Worm (Caenorhabditis elegans) whole organism, midembryonic: ENCODE measurements around the gene Y45F10B.3.

ENCODE experiments used
- T22C8.4 ChIP-seq: fragments of 200-800 bp; sonication (Bioruptor generic); IDR thresholded peaks from 2 replicates; pipeline ENCODE4 v1.3.6; 2022; ENCODE audit warnings: missing genetic modification characterization, missing compliant biosample characterization
- flt-1 ChIP-seq: fragments of 200-800 bp; sonication (Bioruptor generic); IDR thresholded peaks from 2 replicates; pipeline ENCODE4 v1.3.6; 2022; ENCODE audit warnings: missing genetic modification characterization, missing compliant biosample characterization
- klf-2 ChIP-seq: fragments of 200-800 bp; sonication (Bioruptor generic); conservative IDR thresholded peaks from 2 replicates; pipeline ENCODE4 v1.3.6; 2022; ENCODE audit warnings: missing genetic modification reagents, missing genetic modification characterization, missing compliant biosample characterization
- ref-1 ChIP-seq: fragments of 200-800 bp; sonication (Bioruptor generic); conservative IDR thresholded peaks from 2 replicates; pipeline ENCODE4 v1.3.6; 2022; ENCODE audit warnings: missing genetic modification reagents, missing genetic modification characterization, missing compliant biosample characterization
- ztf-23 ChIP-seq: fragments of 200-800 bp; sonication (Bioruptor generic); IDR thresholded peaks from 2 replicates; pipeline ENCODE4 v1.3.6; 2022; ENCODE audit warnings: missing genetic modification reagents, missing genetic modification characterization, missing compliant biosample characterization
- ztf-29 ChIP-seq: fragments of 200-800 bp; sonication (Bioruptor generic); IDR thresholded peaks from 2 replicates; pipeline ENCODE4 v1.3.6; 2022; ENCODE audit warnings: missing genetic modification reagents, missing genetic modification characterization, missing compliant biosample characterization

DNA sequence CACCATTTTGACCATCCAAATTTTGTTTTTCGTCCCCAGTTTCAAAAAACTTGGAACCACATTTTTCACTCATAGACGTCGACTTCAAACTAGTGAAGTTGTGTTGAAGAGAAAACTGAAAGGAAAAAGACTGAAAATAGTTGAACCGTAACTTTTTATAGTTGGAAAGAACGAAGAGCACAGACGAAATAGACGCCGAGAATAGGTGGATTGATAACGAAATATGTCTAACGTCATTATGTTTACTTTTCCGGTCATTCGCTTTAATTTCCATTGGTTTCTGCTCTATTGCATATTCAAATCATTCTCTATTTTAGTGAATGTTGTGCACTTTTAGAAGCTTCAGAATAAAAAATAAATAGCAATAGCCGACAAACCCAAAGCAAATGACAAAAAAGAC, 16.3 kb downstream of the Y45F10B.3 start, which contains the start of gene C08F11.13:
- TF ChIP-seq ztf-29: no peak
- TF ChIP-seq klf-2 (GFP tag; lab: Robert Waterston, UW): no peak
- no peak for TF ChIP-seq flt-1
- no peak for TF ChIP-seq ref-1
- no peak for TF ChIP-seq T22C8.4 (GFP tag; lab: Robert Waterston, UW)
- TF ChIP-seq ztf-23 (GFP tag; lab: Robert Waterston, UW): no peak
